Fruit fly (Drosophila melanogaster) whole organism, embryonic: Measurements from ENCODE around the gene AstC.

Experiments
- Awh ChIP-seq: fragments of 200-800 bp; sonication (Bioruptor generic); IDR thresholded peaks from 2 replicates; pipeline ENCODE4, ENCODE4 v1.3.6; 2022; ENCODE audit warnings: missing biosample characterization, missing genetic modification characterization
- CG10366 ChIP-seq: fragments of 200-800 bp; sonication (Bioruptor generic); IDR thresholded peaks from 2 replicates; pipeline ENCODE4 v1.3.6; 2022; ENCODE audit warnings: missing biosample characterization, missing genetic modification characterization
- CG10431 ChIP-seq: fragments of 200-800 bp; sonication (Bioruptor generic); optimal IDR thresholded peaks from 3 replicates; lab custom pipeline; 2018; ENCODE audit warnings: missing biosample characterization, mild to moderate bottlenecking, missing genetic modification characterization
- CG10462 ChIP-seq: fragments of 200-800 bp; sonication (Bioruptor generic); optimal IDR thresholded peaks from 2 replicates; lab custom pipeline; 2016; ENCODE audit warnings: missing biosample characterization, missing genetic modification characterization
- CG10565 ChIP-seq: fragments of 200-800 bp; sonication (Bioruptor generic); optimal IDR thresholded peaks from 3 replicates; lab custom pipeline; 2016; ENCODE audit warnings: missing biosample characterization, mild to moderate bottlenecking, missing genetic modification characterization
- CG11085 ChIP-seq: fragments of 200-800 bp; sonication (Bioruptor generic); IDR thresholded peaks from 2 replicates; pipeline ENCODE4 v1.3.6; 2022; ENCODE audit warnings: missing biosample characterization, missing genetic modification characterization
- CG12659 ChIP-seq: fragments of 200-800 bp; sonication (Bioruptor generic); optimal IDR thresholded peaks from 3 replicates; lab custom pipeline; 2017; ENCODE audit warnings: mild to moderate bottlenecking, missing biosample characterization, missing genetic modification reagents, missing genetic modification characterization
- CG12769 ChIP-seq: fragments of 200-800 bp; sonication (Bioruptor generic); optimal IDR thresholded peaks from 2 replicates; lab custom pipeline; 2019; ENCODE audit warnings: missing biosample characterization, mild to moderate bottlenecking, missing genetic modification characterization, moderate library complexity
- CG15269 ChIP-seq: fragments of 200-800 bp; sonication (Bioruptor generic); optimal IDR thresholded peaks from 2 replicates; lab custom pipeline; 2018; ENCODE audit warnings: missing biosample characterization, mild to moderate bottlenecking, missing genetic modification characterization, moderate library complexity
- CG1647 ChIP-seq: fragments of 200-800 bp; sonication (Bioruptor generic); optimal IDR thresholded peaks from 3 replicates; lab custom pipeline; 2016; ENCODE audit warnings: missing biosample characterization, missing genetic modification characterization
- CG16815 ChIP-seq: fragments of 200-800 bp; sonication (Bioruptor generic); optimal IDR thresholded peaks from 3 replicates; lab custom pipeline; 2017; ENCODE audit warnings: missing biosample characterization, mild to moderate bottlenecking, missing genetic modification characterization
- CG17186 ChIP-seq: fragments of 200-800 bp; sonication (Bioruptor generic); optimal IDR thresholded peaks from 3 replicates; lab custom pipeline; 2017; ENCODE audit warnings: missing biosample characterization, missing genetic modification reagents, missing genetic modification characterization
- CG17912 ChIP-seq: fragments of 200-800 bp; sonication (Bioruptor generic); optimal IDR thresholded peaks from 2 replicates; lab custom pipeline; 2018; ENCODE audit warnings: missing biosample characterization, mild to moderate bottlenecking, missing genetic modification characterization
- CG18599 ChIP-seq: fragments of 200-800 bp; sonication (Bioruptor generic); optimal IDR thresholded peaks from 3 replicates; lab custom pipeline; 2017; ENCODE audit warnings: missing biosample characterization, missing genetic modification characterization, mild to moderate bottlenecking, moderate library complexity, missing genetic modification reagents
- CG2116 ChIP-seq: fragments of 200-800 bp; sonication (Bioruptor generic); optimal IDR thresholded peaks from 3 replicates; lab custom pipeline; 2018; ENCODE audit warnings: missing biosample characterization, mild to moderate bottlenecking, missing genetic modification characterization
- CG2712 ChIP-seq: fragments of 200-800 bp; optimal IDR thresholded peaks from 3 replicates; lab custom pipeline; 2019; ENCODE audit warnings: missing biosample characterization, mild to moderate bottlenecking, missing genetic modification characterization, moderate library complexity
- CG2875 ChIP-seq: fragments of 200-800 bp; sonication (Bioruptor generic); optimal IDR thresholded peaks from 2 replicates; lab custom pipeline; 2017; ENCODE audit warnings: missing biosample characterization, mild to moderate bottlenecking, missing genetic modification characterization, missing genetic modification reagents
- CG2889 ChIP-seq: fragments of 200-800 bp; sonication (Bioruptor generic); IDR thresholded peaks from 3 replicates; pipeline ENCODE4 v1.3.6; 2022; ENCODE audit warnings: missing biosample characterization, missing genetic modification characterization
- CG3065 ChIP-seq: fragments of 200-800 bp; sonication (Bioruptor generic); optimal IDR thresholded peaks from 2 replicates; lab custom pipeline; 2016; ENCODE audit warnings: missing biosample characterization, missing genetic modification characterization
- CG31224 ChIP-seq: fragments of 200-800 bp; sonication (Bioruptor generic); IDR thresholded peaks from 2 replicates; pipeline ENCODE4 v1.3.6; 2022; ENCODE audit warnings: missing biosample characterization, missing genetic modification characterization
- CG3163 ChIP-seq: fragments of 200-800 bp; sonication (Bioruptor generic); optimal IDR thresholded peaks from 3 replicates; lab custom pipeline; 2016; ENCODE audit warnings: missing biosample characterization, missing genetic modification characterization
- CG34376 ChIP-seq: fragments of 200-800 bp; sonication (Bioruptor generic); optimal IDR thresholded peaks from 2 replicates; lab custom pipeline; 2018; ENCODE audit warnings: missing biosample characterization, mild to moderate bottlenecking, missing genetic modification characterization
- CG3726 ChIP-seq: fragments of 200-800 bp; sonication (Bioruptor generic); IDR thresholded peaks from 3 replicates; pipeline ENCODE4, ENCODE4 v1.3.6; 2022; ENCODE audit warnings: missing biosample characterization, missing genetic modification characterization
- CG4424 ChIP-seq: fragments of 200-800 bp; sonication (Bioruptor generic); optimal IDR thresholded peaks from 3 replicates; lab custom pipeline; 2016; ENCODE audit warnings: missing biosample characterization, missing genetic modification characterization
- CG4617 ChIP-seq: fragments of 200-800 bp; sonication (Bioruptor generic); optimal IDR thresholded peaks from 3 replicates; lab custom pipeline; 2016; ENCODE audit warnings: missing biosample characterization, missing genetic modification characterization, borderline replicate concordance
- CG4730 ChIP-seq: fragments of 200-800 bp; sonication (Bioruptor generic); IDR thresholded peaks from 2 replicates; pipeline ENCODE4 v1.3.6; 2022; ENCODE audit warnings: missing biosample characterization, missing genetic modification characterization
- CG8944 ChIP-seq: fragments of 200-800 bp; sonication (Bioruptor generic); optimal IDR thresholded peaks from 3 replicates; lab custom pipeline; 2016; ENCODE audit warnings: missing biosample characterization, missing genetic modification characterization
- D ChIP-seq, 2 experiments: fragments of 200-800 bp in 1 of 2; fragments of >200 bp in 1 of 2; sonication (Bioruptor generic) in 1 of 2; optimal IDR thresholded peaks; 2 replicates in 1 of 2; 3 replicates in 1 of 2; lab custom pipeline; 2017; ENCODE audit warnings: mild to moderate bottlenecking in 1 of 2, missing biosample characterization in 1 of 2, missing genetic modification characterization in 1 of 2, missing genetic modification reagents in 1 of 2
- D19A ChIP-seq: fragments of 200-800 bp; optimal IDR thresholded peaks from 3 replicates; lab custom pipeline; 2019; ENCODE audit warnings: missing biosample characterization, mild to moderate bottlenecking, missing genetic modification characterization, moderate library complexity
- HmgD ChIP-seq: fragments of 200-800 bp; sonication (Bioruptor generic); optimal IDR thresholded peaks from 3 replicates; lab custom pipeline; 2016; ENCODE audit warnings: missing biosample characterization, missing genetic modification characterization
- NFAT ChIP-seq: fragments of 200-800 bp; sonication (Bioruptor generic); IDR thresholded peaks from 2 replicates; pipeline ENCODE4 v1.3.6; 2022; ENCODE audit warnings: missing biosample characterization, missing genetic modification characterization
- Nf-YB ChIP-seq: fragments of 200-800 bp; sonication (Bioruptor generic); optimal IDR thresholded peaks from 3 replicates; lab custom pipeline; 2019; ENCODE audit warnings: missing biosample characterization, mild to moderate bottlenecking, missing genetic modification characterization, moderate library complexity
- Sox100B ChIP-seq: fragments of 200-800 bp; sonication (Bioruptor generic); optimal IDR thresholded peaks from 3 replicates; lab custom pipeline; 2018; ENCODE audit warnings: missing biosample characterization, mild to moderate bottlenecking, missing genetic modification characterization
- Ssrp ChIP-seq: fragments of 200-800 bp; sonication (Bioruptor generic); optimal IDR thresholded peaks from 2 replicates; lab custom pipeline; 2018; ENCODE audit warnings: missing biosample characterization, mild to moderate bottlenecking, missing genetic modification characterization, moderate library complexity
- Taf1 ChIP-seq: fragments of 200-800 bp; sonication (Bioruptor generic); IDR thresholded peaks from 2 replicates; pipeline ENCODE4 v1.3.6; 2022; ENCODE audit warnings: missing biosample characterization, missing genetic modification characterization
- bigmax ChIP-seq: fragments of 200-800 bp; sonication (Bioruptor generic); optimal IDR thresholded peaks from 2 replicates; lab custom pipeline; 2018; ENCODE audit warnings: missing biosample characterization, mild to moderate bottlenecking, missing genetic modification characterization
- cg ChIP-seq: fragments of 200-800 bp; sonication (Bioruptor generic); optimal IDR thresholded peaks from 3 replicates; lab custom pipeline; 2019; ENCODE audit warnings: missing biosample characterization, mild to moderate bottlenecking, missing genetic modification characterization, moderate library complexity
- dan ChIP-seq: fragments of 200-800 bp; sonication (Bioruptor generic); IDR thresholded peaks from 2 replicates; pipeline ENCODE4 v1.3.6; 2022; ENCODE audit warnings: missing biosample characterization, missing genetic modification characterization
- dm ChIP-seq: fragments of 200-800 bp; sonication (Bioruptor generic); optimal IDR thresholded peaks from 3 replicates; lab custom pipeline; 2016; ENCODE audit warnings: missing biosample characterization, missing genetic modification characterization
- ewg ChIP-seq: fragments of 200-800 bp; sonication (Bioruptor generic); optimal IDR thresholded peaks from 3 replicates; lab custom pipeline; 2017; ENCODE audit warnings: mild to moderate bottlenecking, missing biosample characterization, missing genetic modification reagents, missing genetic modification characterization
- exex ChIP-seq: fragments of 200-800 bp; sonication (Bioruptor generic); optimal IDR thresholded peaks from 4 replicates; lab custom pipeline; 2018; ENCODE audit warnings: missing biosample characterization, mild to moderate bottlenecking, missing genetic modification characterization, moderate library complexity
- fd96Cb ChIP-seq: fragments of 200-800 bp; sonication (Bioruptor generic); optimal IDR thresholded peaks from 2 replicates; lab custom pipeline; 2018; ENCODE audit warnings: missing biosample characterization, mild to moderate bottlenecking, missing genetic modification characterization, moderate library complexity
- fru ChIP-seq: fragments of >200 bp; optimal IDR thresholded peaks from 2 replicates; lab custom pipeline; 2017
- hb ChIP-seq: fragments of 200-800 bp; sonication (Bioruptor generic); IDR thresholded peaks from 3 replicates; pipeline ENCODE4 v1.3.6; 2022; ENCODE audit warnings: missing biosample characterization, missing genetic modification characterization; ENCODE audit not compliant: partially characterized antibody
- knrl ChIP-seq: fragments of 200-800 bp; sonication (Bioruptor generic); IDR thresholded peaks from 3 replicates; pipeline ENCODE4 v1.3.6; 2022; ENCODE audit warnings: missing biosample characterization, missing genetic modification characterization; ENCODE audit not compliant: partially characterized antibody
- psq ChIP-seq: fragments of 200-800 bp; sonication (Bioruptor generic); optimal IDR thresholded peaks from 2 replicates; lab custom pipeline; 2017; ENCODE audit warnings: missing biosample characterization, missing genetic modification characterization
- slbo ChIP-seq: fragments of 200-800 bp; sonication (Bioruptor generic); IDR thresholded peaks from 2 replicates; pipeline ENCODE4 v1.3.6; 2022; ENCODE audit warnings: missing biosample characterization, missing genetic modification characterization
- tap ChIP-seq: fragments of 200-800 bp; optimal IDR thresholded peaks from 3 replicates; lab custom pipeline; 2019; ENCODE audit warnings: missing biosample characterization, mild to moderate bottlenecking, missing genetic modification characterization, moderate library complexity
- tll ChIP-seq, 2 experiments: fragments of 200-800 bp in 1 of 2; fragments of >200 bp in 1 of 2; sonication (Bioruptor generic) in 1 of 2; optimal IDR thresholded peaks; 2 replicates each; lab custom pipeline; 2017 to 2019; ENCODE audit warnings: missing biosample characterization in 2 of 2, missing genetic modification characterization in 2 of 2, mild to moderate bottlenecking in 1 of 2, moderate library complexity in 1 of 2
- vfl ChIP-seq: fragments of 200-800 bp; sonication (Bioruptor generic); optimal IDR thresholded peaks from 2 replicates; lab custom pipeline; 2016; ENCODE audit warnings: missing biosample characterization, missing genetic modification characterization
- z ChIP-seq: fragments of 200-800 bp; sonication (Bioruptor generic); IDR thresholded peaks from 3 replicates; pipeline ENCODE4 v1.3.6; 2022; ENCODE audit warnings: missing biosample characterization, missing genetic modification characterization

The AstC gene

dm6 chr2L:11091111-11091510 lies 9.9 kb upstream of the AstC start, which contains the start of gene Wdr59 (continued):
- no peak for TF ChIP-seq z (GFP tag; lab: Robert Waterston, UW)
- TF ChIP-seq CG31224 (GFP tag; lab: Robert Waterston, UW): no peak
- no peak for TF ChIP-seq CG3163 (GFP tag; lab: Kevin White, UChicago)
- no peak for TF ChIP-seq CG15269 (tag; lab: Kevin White, UChicago)
- peak; percentile 20 for TF ChIP-seq CG12659 (GFP tag; lab: Kevin White, UChicago)
- TF ChIP-seq CG18599 (GFP tag; lab: Kevin White, UChicago): no peak
- no peak for TF ChIP-seq CG2875
- no peak for TF ChIP-seq CG3065 (GFP tag; lab: Kevin White, UChicago)
- TF ChIP-seq D (optimal IDR thresholded peaks at IDR 0.05; lab: Kevin White, UChicago): no peak
- TF ChIP-seq D (GFP tag; optimal IDR thresholded peaks at IDR 0.05; lab: Kevin White, UChicago): no peak
- no peak for TF ChIP-seq Nf-YB (GFP tag; lab: Kevin White, UChicago)
- TF ChIP-seq CG10462 (GFP tag; lab: Kevin White, UChicago): no peak
- no peak for TF ChIP-seq CG11085 (GFP tag; lab: Robert Waterston, UW)
- no peak for TF ChIP-seq exex (tag; lab: Kevin White, UChicago)
- no peak for TF ChIP-seq CG2889 (GFP tag; lab: Robert Waterston, UW)
- no peak for TF ChIP-seq psq
- no peak for TF ChIP-seq CG12769 (tag; lab: Kevin White, UChicago)
- no peak for TF ChIP-seq dan (GFP tag; lab: Robert Waterston, UW)
- no peak for TF ChIP-seq CG8944 (GFP tag; lab: Kevin White, UChicago)
- no peak for TF ChIP-seq CG34376 (GFP tag; lab: Kevin White, UChicago)
- no peak for TF ChIP-seq tap (tag; lab: Kevin White, UChicago)
- TF ChIP-seq hb (GFP tag; lab: Robert Waterston, UW): no peak
- TF ChIP-seq CG4617: peak; percentile 35
- TF ChIP-seq fd96Cb (tag; lab: Kevin White, UChicago): peak; percentile 14
- TF ChIP-seq NFAT (GFP tag; lab: Robert Waterston, UW): no peak
- no peak for TF ChIP-seq Taf1 (GFP tag; lab: Robert Waterston, UW)
- TF ChIP-seq CG10565 (GFP tag; lab: Kevin White, UChicago): no peak
- no peak for TF ChIP-seq dm (GFP tag; lab: Kevin White, UChicago)
- no peak for TF ChIP-seq ewg (GFP tag; lab: Kevin White, UChicago)
- TF ChIP-seq CG10366: peak; percentile 35; the same call in 1 of the 2 replicates
- peak; percentile 72 for TF ChIP-seq CG2712 (tag; lab: Kevin White, UChicago)
- no peak for TF ChIP-seq CG3726 (GFP tag; lab: Robert Waterston, UW)
- peak; percentile 91 for TF ChIP-seq CG2116 (GFP tag; lab: Kevin White, UChicago)
- TF ChIP-seq D19A (tag; lab: Kevin White, UChicago): no peak
- peak; percentile 16 for TF ChIP-seq CG16815 (GFP tag; lab: Kevin White, UChicago)
- TF ChIP-seq Sox100B (GFP tag; lab: Kevin White, UChicago): no peak
- no peak for TF ChIP-seq CG10431 (GFP tag; lab: Kevin White, UChicago)
- no peak for TF ChIP-seq tll (GFP tag; optimal IDR thresholded peaks at IDR 0.05; lab: Kevin White, UChicago)
- TF ChIP-seq Ssrp (tag; lab: Kevin White, UChicago): peak; percentile 42
- peak; percentile 43 for TF ChIP-seq CG4424 (GFP tag; lab: Kevin White, UChicago)
- TF ChIP-seq knrl (GFP tag; lab: Robert Waterston, UW): peak; percentile 72
- TF ChIP-seq slbo (GFP tag; lab: Robert Waterston, UW): peak; percentile 70
- no peak for TF ChIP-seq CG4730 (GFP tag; lab: Robert Waterston, UW)
- no peak for TF ChIP-seq CG17912 (GFP tag; lab: Kevin White, UChicago)
- TF ChIP-seq bigmax (GFP tag; lab: Kevin White, UChicago): no peak
- TF ChIP-seq CG17186: no peak
- TF ChIP-seq fru (lab: Kevin White, UChicago): no peak
- TF ChIP-seq Awh (GFP tag; lab: Robert Waterston, UW): no peak
- no peak for TF ChIP-seq vfl (GFP tag; lab: Kevin White, UChicago)
- no peak for TF ChIP-seq CG1647 (GFP tag; lab: Kevin White, UChicago)
- no peak for TF ChIP-seq cg (GFP tag; lab: Kevin White, UChicago)
- TF ChIP-seq HmgD (GFP tag; lab: Kevin White, UChicago): no peak
